Worm (Caenorhabditis elegans) whole organism, early embryonic: ENCODE results near the gene Y62H9A.7.

ENCODE experiments used
- ama-1 ChIP-seq: fragments of 150-350 bp; optimal IDR thresholded peaks from 2 replicates; lab custom pipeline; 2014
- hmg-4 ChIP-seq: fragments of 200-800 bp; sonication (Bioruptor generic); optimal IDR thresholded peaks from 2 replicates; lab custom pipeline; 2018; ENCODE audit warnings: mild to moderate bottlenecking, missing genetic modification characterization, missing compliant biosample characterization
- pes-1 ChIP-seq: fragments of 200-800 bp; sonication (Bioruptor generic); IDR thresholded peaks from 2 replicates; pipeline ENCODE4 v1.3.6; 2022; ENCODE audit warnings: missing genetic modification reagents, missing genetic modification characterization, missing compliant biosample characterization
- scrt-1 ChIP-seq: fragments of 200-800 bp; sonication (Bioruptor generic); IDR thresholded peaks from 2 replicates; pipeline ENCODE4 v1.3.6; 2022; ENCODE audit warnings: missing genetic modification characterization, missing compliant biosample characterization
- tbx-11 ChIP-seq: fragments of 200-800 bp; sonication (Bioruptor generic); IDR thresholded peaks from 2 replicates; pipeline ENCODE4 v1.3.6; 2022; ENCODE audit warnings: missing genetic modification characterization, missing compliant biosample characterization
- tra-4 ChIP-seq: sonication (generic microtip); optimal IDR thresholded peaks from 2 replicates; lab custom pipeline; 2017; ENCODE audit warnings: missing genetic modification characterization, missing compliant biosample characterization

- TF ChIP-seq ama-1 (lab: Kevin White, UChicago): no peak
- TF ChIP-seq tra-4 (tag; lab: Kevin White, UChicago): no peak
- no peak for TF ChIP-seq scrt-1 (GFP tag; lab: Robert Waterston, UW)
- TF ChIP-seq pes-1: no peak
- no peak for TF ChIP-seq hmg-4 (GFP tag; lab: Kevin White, UChicago)
- no peak for TF ChIP-seq tbx-11 (GFP tag; lab: Robert Waterston, UW)
Measured at ce11 chrX:11882800-11883199, 2.7 kb downstream of the Y62H9A.7 start, which contains the start of the genes Y62H9A.5 and ule-5.
